Worm (Caenorhabditis elegans) whole organism, L1 larva: ENCODE data around the gene F40F8.1.

Experiments used
- aly-2 ChIP-seq: fragments of 150-350 bp; optimal IDR thresholded peaks from 2 replicates; lab custom pipeline; 2014; ENCODE audit warnings: missing biosample characterization, missing genetic modification characterization
- blmp-1 ChIP-seq: fragments of 150-350 bp; optimal IDR thresholded peaks from 2 replicates; lab custom pipeline; 2014; ENCODE audit warnings: missing biosample characterization, missing genetic modification characterization
- ceh-8 ChIP-seq: fragments of 200-800 bp; sonication (Bioruptor generic); optimal IDR thresholded peaks from 2 replicates; lab custom pipeline; 2018; ENCODE audit warnings: mild to moderate bottlenecking, missing genetic modification characterization, moderate library complexity, missing compliant biosample characterization
- efl-1 ChIP-seq, 4 experiments: fragments of 150-350 bp; optimal IDR thresholded peaks in 3 of 4; peaks in 1 of 4; 1 replicate in 1 of 4; 2 replicates in 3 of 4; lab custom pipeline; 2014; ENCODE audit warnings: missing biosample characterization in 2 of 4, missing genetic modification characterization in 2 of 4, missing genetic modification reagents in 2 of 4
- egl-27 ChIP-seq, 2 experiments: fragments of 150-350 bp in 1 of 2; sonication (generic microtip); optimal IDR thresholded peaks; 3 replicates each; lab custom pipeline; 2017 to 2018; ENCODE audit warnings: missing biosample characterization in 2 of 2, missing genetic modification characterization in 2 of 2, missing genetic modification reagents in 2 of 2
- lin-13 ChIP-seq: fragments of 150-350 bp; optimal IDR thresholded peaks from 2 replicates; lab custom pipeline; 2014; ENCODE audit warnings: missing biosample characterization, missing genetic modification reagents, missing genetic modification characterization
- lin-15B ChIP-seq: fragments of 150-350 bp; sonication (generic microtip); optimal IDR thresholded peaks from 3 replicates; lab custom pipeline; 2014; ENCODE audit warnings: missing biosample characterization, missing genetic modification characterization
- nhr-19 ChIP-seq: fragments of 200-800 bp; sonication (Bioruptor generic); conservative IDR thresholded peaks from 2 replicates; pipeline ENCODE4 v1.3.6; 2022; ENCODE audit warnings: missing genetic modification characterization, missing compliant biosample characterization
- nhr-237 ChIP-seq: fragments of 150-350 bp; optimal IDR thresholded peaks from 2 replicates; lab custom pipeline; 2014; ENCODE audit warnings: missing biosample characterization, missing genetic modification characterization
- pax-3 ChIP-seq: fragments of 200-800 bp; sonication (Bioruptor generic); optimal IDR thresholded peaks from 2 replicates; lab custom pipeline; 2018; ENCODE audit warnings: mild to moderate bottlenecking, missing genetic modification characterization, moderate library complexity, missing compliant biosample characterization
- rnt-1 ChIP-seq: sonication (generic microtip); optimal IDR thresholded peaks from 2 replicates; lab custom pipeline; 2016; ENCODE audit warnings: mild to moderate bottlenecking, missing genetic modification characterization, moderate library complexity, missing compliant biosample characterization
- ztf-11 ChIP-seq, 2 experiments: sonication (generic microtip); optimal IDR thresholded peaks; 2 replicates each; lab custom pipeline; 2016 to 2017; ENCODE audit warnings: missing genetic modification characterization in 2 of 2, missing biosample characterization in 1 of 2, missing compliant biosample characterization in 1 of 2

DNA sequence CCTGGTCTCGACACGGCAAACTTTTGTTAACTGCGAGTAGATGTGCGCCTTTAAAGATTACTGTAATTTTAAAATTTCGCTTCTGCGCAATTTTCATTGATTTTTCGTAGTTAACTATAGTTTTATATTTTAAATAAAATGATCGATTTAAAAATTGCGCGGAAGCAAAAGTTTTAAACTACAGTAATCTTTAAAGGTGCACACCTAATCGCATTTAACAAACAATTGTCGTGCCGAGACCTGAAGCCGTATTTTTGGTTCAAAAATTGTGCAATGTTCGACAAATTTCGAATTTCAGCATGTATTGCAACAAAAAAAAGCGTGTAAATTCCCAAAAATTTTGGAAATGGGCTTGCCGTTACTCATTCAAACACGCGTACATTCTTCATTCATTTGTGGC is 33.0 kb upstream of the F40F8.1 start:
- TF ChIP-seq ceh-8 (GFP tag; lab: Kevin White, UChicago) (no peak), aly-2 (tag; lab: Kevin White, UChicago) (no peak), pax-3 (no peak), rnt-1 (tag; lab: Kevin White, UChicago) (no peak), nhr-237 (no peak), nhr-19 (GFP tag; lab: Robert Waterston, UW) (no peak), lin-13 (GFP tag; lab: Kevin White, UChicago) (no peak), blmp-1 (tag; lab: Kevin White, UChicago) (no peak), efl-1 (optimal IDR thresholded peaks at IDR 0.05; lab: Kevin White, UChicago) (no peak), efl-1 (GFP tag; optimal IDR thresholded peaks at IDR 0.05 in 1 of 2; lab: Kevin White, UChicago) (no peak), egl-27 (tag; optimal IDR thresholded peaks at IDR 0.05; lab: Kevin White, UChicago) (no peak), lin-15B (tag; lab: Kevin White, UChicago) (no peak), ztf-11 (tag; optimal IDR thresholded peaks at IDR 0.05; lab: Kevin White, UChicago) (no peak)
